Worm (Caenorhabditis elegans) whole organism, young adult: ENCODE measurements around the gene K09E4.4.

Experiments used
- B0035.1 ChIP-seq: sonication (generic microtip); optimal IDR thresholded peaks from 2 replicates; lab custom pipeline; 2016; ENCODE audit warnings: missing genetic modification characterization, mild to moderate bottlenecking, missing compliant biosample characterization, missing genotype, missing genetic modification reagents
- C06A6.2 ChIP-seq: fragments of 200-800 bp; sonication (Bioruptor generic); conservative IDR thresholded peaks from 2 replicates; pipeline ENCODE4 v1.3.6; 2022; ENCODE audit warnings: missing genetic modification characterization, missing compliant biosample characterization
- C17E4.6 ChIP-seq: fragments of 200-800 bp; sonication (Bioruptor generic); IDR thresholded peaks from 2 replicates; pipeline ENCODE4 v1.3.6; 2022; ENCODE audit warnings: missing genetic modification reagents, missing genetic modification characterization, missing compliant biosample characterization
- D2030.7 ChIP-seq: fragments of 200-800 bp; sonication (Bioruptor generic); IDR thresholded peaks from 2 replicates; pipeline ENCODE4 v1.3.6; 2022; ENCODE audit warnings: missing genetic modification reagents, missing genetic modification characterization, missing compliant biosample characterization
- F22D6.2 ChIP-seq: sonication (generic microtip); optimal IDR thresholded peaks from 2 replicates; lab custom pipeline; 2016; ENCODE audit warnings: mild to moderate bottlenecking, missing genetic modification characterization, missing compliant biosample characterization
- F23B12.7 ChIP-seq: sonication (generic microtip); optimal IDR thresholded peaks from 2 replicates; lab custom pipeline; 2017; ENCODE audit warnings: missing genetic modification characterization, mild to moderate bottlenecking, missing compliant biosample characterization, antibody characterized with exemption, moderate library complexity; ENCODE audit not compliant: insufficient read depth
- T07F8.4 ChIP-seq: sonication (generic microtip); optimal IDR thresholded peaks from 2 replicates; lab custom pipeline; 2016; ENCODE audit warnings: mild to moderate bottlenecking, missing genetic modification characterization, moderate library complexity, missing compliant biosample characterization
- Y53G8AR.9 ChIP-seq: fragments of 200-800 bp; sonication (Bioruptor generic); conservative IDR thresholded peaks from 2 replicates; pipeline ENCODE4 v1.3.6; 2022; ENCODE audit warnings: missing genetic modification reagents, missing genetic modification characterization, missing compliant biosample characterization
- Y79H2A.3 ChIP-seq: fragments of 200-800 bp; sonication (Bioruptor generic); conservative IDR thresholded peaks from 2 replicates; pipeline ENCODE4 v1.3.6; 2022; ENCODE audit warnings: missing genetic modification reagents, missing genetic modification characterization, missing compliant biosample characterization
- ZK185.1 ChIP-seq: sonication (generic microtip); optimal IDR thresholded peaks from 2 replicates; lab custom pipeline; 2016; ENCODE audit warnings: mild to moderate bottlenecking, missing genetic modification characterization, missing compliant biosample characterization; ENCODE audit not compliant: poor library complexity, severe bottlenecking
- ama-1 ChIP-seq, 3 experiments: fragments of 150-350 bp in 1 of 3; sonication (generic microtip) in 2 of 3; optimal IDR thresholded peaks; 2 replicates each; lab custom pipeline; 2014 to 2018; ENCODE audit warnings: missing biosample characterization in 2 of 3, missing genetic modification characterization in 2 of 3, missing genetic modification reagents in 2 of 3
- attf-3 ChIP-seq: fragments of 200-800 bp; sonication (Bioruptor generic); conservative IDR thresholded peaks from 2 replicates; pipeline ENCODE4 v1.3.6; 2022; ENCODE audit warnings: missing genetic modification reagents, missing genetic modification characterization, missing compliant biosample characterization
- ceh-100 ChIP-seq: fragments of 200-800 bp; sonication (Bioruptor generic); IDR thresholded peaks from 2 replicates; pipeline ENCODE4 v1.3.6; 2022; ENCODE audit warnings: missing genetic modification reagents, missing genetic modification characterization, missing compliant biosample characterization
- ceh-40 ChIP-seq: fragments of 200-800 bp; sonication (Bioruptor generic); IDR thresholded peaks from 2 replicates; pipeline ENCODE4 v1.3.6; 2022; ENCODE audit warnings: missing genetic modification characterization, missing compliant biosample characterization
- ceh-79 ChIP-seq: sonication (generic microtip); optimal IDR thresholded peaks from 2 replicates; lab custom pipeline; 2017; ENCODE audit warnings: mild to moderate bottlenecking, missing genetic modification characterization, missing compliant biosample characterization
- dox-1 ChIP-seq: fragments of 200-800 bp; sonication (Bioruptor generic); IDR thresholded peaks from 2 replicates; pipeline ENCODE4 v1.3.6; 2022; ENCODE audit warnings: missing genetic modification reagents, missing genetic modification characterization, missing compliant biosample characterization
- ets-4 ChIP-seq: fragments of 200-800 bp; sonication (Bioruptor generic); optimal IDR thresholded peaks from 2 replicates; lab custom pipeline; 2018; ENCODE audit warnings: mild to moderate bottlenecking, missing genetic modification characterization, missing compliant biosample characterization
- fkh-3 ChIP-seq: sonication (generic microtip); optimal IDR thresholded peaks from 2 replicates; lab custom pipeline; 2016; ENCODE audit warnings: mild to moderate bottlenecking, missing genetic modification characterization, missing compliant biosample characterization
- him-1 ChIP-seq: sonication (generic microtip); optimal IDR thresholded peaks from 2 replicates; lab custom pipeline; 2016; ENCODE audit warnings: missing genotype, missing genetic modification reagents, missing genetic modification characterization, missing compliant biosample characterization
- hmg-1.2 ChIP-seq: fragments of 200-800 bp; sonication (Bioruptor generic); IDR thresholded peaks from 2 replicates; pipeline ENCODE4 v1.3.6; 2022; ENCODE audit warnings: missing genetic modification reagents, missing genetic modification characterization, missing compliant biosample characterization
- lir-1 ChIP-seq: fragments of 200-800 bp; sonication (Bioruptor generic); conservative IDR thresholded peaks from 2 replicates; pipeline ENCODE4 v1.3.6; 2022; ENCODE audit warnings: missing genetic modification reagents, missing genetic modification characterization, missing compliant biosample characterization
- madf-3 ChIP-seq: fragments of 200-800 bp; sonication (Bioruptor generic); IDR thresholded peaks from 2 replicates; pipeline ENCODE4 v1.3.6; 2022; ENCODE audit warnings: missing genetic modification reagents, missing genetic modification characterization, missing compliant biosample characterization
- nfya-2 ChIP-seq: fragments of 200-800 bp; sonication (Bioruptor generic); IDR thresholded peaks from 2 replicates; pipeline ENCODE4 v1.3.6; 2022; ENCODE audit warnings: missing genetic modification reagents, missing genetic modification characterization, missing compliant biosample characterization
- nfyb-1 ChIP-seq: fragments of 200-800 bp; sonication (Bioruptor generic); IDR thresholded peaks from 2 replicates; pipeline ENCODE4 v1.3.6; 2022; ENCODE audit warnings: missing genetic modification reagents, missing genetic modification characterization, missing compliant biosample characterization
- nhr-120 ChIP-seq: fragments of 200-800 bp; sonication (Bioruptor generic); IDR thresholded peaks from 2 replicates; pipeline ENCODE4 v1.3.6; 2022; ENCODE audit warnings: missing genetic modification characterization, missing compliant biosample characterization
- nhr-27 ChIP-seq: fragments of 200-800 bp; sonication (Bioruptor generic); optimal IDR thresholded peaks from 2 replicates; lab custom pipeline; 2018; ENCODE audit warnings: mild to moderate bottlenecking, missing genetic modification characterization, moderate library complexity, missing compliant biosample characterization
- nhr-80 ChIP-seq: sonication (generic microtip); optimal IDR thresholded peaks from 2 replicates; lab custom pipeline; 2016; ENCODE audit warnings: missing genetic modification characterization, missing compliant biosample characterization
- pbrm-1 ChIP-seq: fragments of 200-800 bp; sonication (Bioruptor generic); IDR thresholded peaks from 2 replicates; pipeline ENCODE4 v1.3.6; 2022; ENCODE audit warnings: missing genetic modification reagents, missing genetic modification characterization, missing compliant biosample characterization
- repo-1 ChIP-seq: sonication (generic microtip); optimal IDR thresholded peaks from 2 replicates; lab custom pipeline; 2017; ENCODE audit warnings: mild to moderate bottlenecking, missing genetic modification characterization, missing compliant biosample characterization
- snpc-4 ChIP-seq, 5 experiments: fragments of 150-350 bp in 1 of 5; sonication (generic microtip) in 4 of 5; optimal IDR thresholded peaks; 2 replicates each; lab custom pipeline; 2014 to 2018; ENCODE audit warnings: missing genetic modification characterization in 5 of 5, missing biosample characterization in 3 of 5, antibody characterized with exemption in 2 of 5, mild to moderate bottlenecking in 2 of 5, missing compliant biosample characterization in 2 of 5, missing genotype in 2 of 5, moderate library complexity in 2 of 5, missing genetic modification reagents in 1 of 5
- somi-1 ChIP-seq: fragments of 200-800 bp; sonication (Bioruptor generic); optimal IDR thresholded peaks from 2 replicates; lab custom pipeline; 2018; ENCODE audit warnings: mild to moderate bottlenecking, missing genetic modification characterization, missing compliant biosample characterization
- tbx-9 ChIP-seq: sonication (generic microtip); optimal IDR thresholded peaks from 2 replicates; lab custom pipeline; 2016; ENCODE audit warnings: borderline replicate concordance, missing genetic modification characterization, inconsistent platforms, missing compliant biosample characterization
- tlf-1 ChIP-seq: fragments of 200-800 bp; sonication (Bioruptor generic); optimal IDR thresholded peaks from 2 replicates; lab custom pipeline; 2018; ENCODE audit warnings: mild to moderate bottlenecking, missing genetic modification characterization, missing compliant biosample characterization
- unc-130 ChIP-seq: sonication (generic microtip); optimal IDR thresholded peaks from 2 replicates; lab custom pipeline; 2016; ENCODE audit warnings: missing genetic modification reagents, missing genetic modification characterization, missing compliant biosample characterization
- zim-3 ChIP-seq: sonication (generic microtip); optimal IDR thresholded peaks from 2 replicates; lab custom pipeline; 2017; ENCODE audit warnings: mild to moderate bottlenecking, missing genetic modification characterization, moderate library complexity, missing compliant biosample characterization

Gene K09E4.4

DNA sequence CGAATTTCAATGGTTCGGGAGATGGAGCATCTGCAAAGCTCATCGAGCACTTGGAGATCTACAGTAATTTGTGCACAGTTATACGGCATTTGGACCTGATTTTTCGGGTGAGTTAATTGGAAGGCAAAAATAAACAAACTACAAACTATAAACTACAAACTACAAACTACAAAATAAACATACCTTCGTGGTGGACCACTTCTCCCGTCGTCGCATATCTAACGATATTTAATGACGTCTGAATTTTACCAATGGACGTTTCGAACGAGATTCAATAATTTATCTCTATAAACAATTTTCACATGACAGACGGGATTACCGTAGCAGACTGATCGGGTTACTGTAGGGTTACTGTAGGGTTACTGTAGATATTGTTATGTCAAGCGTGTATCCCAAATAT lies 15.8 kb downstream of the K09E4.4 start:
- TF ChIP-seq hmg-1.2 (GFP tag; lab: Robert Waterston, UW) (no peak), T07F8.4 (tag; lab: Kevin White, UChicago) (no peak), C06A6.2 (GFP tag; lab: Robert Waterston, UW) (no peak), Y79H2A.3 (GFP tag; lab: Robert Waterston, UW) (no peak), ets-4 (GFP tag; lab: Kevin White, UChicago) (no peak), nhr-120 (GFP tag; lab: Robert Waterston, UW) (no peak), nfyb-1 (GFP tag; lab: Robert Waterston, UW) (no peak)

DNA sequence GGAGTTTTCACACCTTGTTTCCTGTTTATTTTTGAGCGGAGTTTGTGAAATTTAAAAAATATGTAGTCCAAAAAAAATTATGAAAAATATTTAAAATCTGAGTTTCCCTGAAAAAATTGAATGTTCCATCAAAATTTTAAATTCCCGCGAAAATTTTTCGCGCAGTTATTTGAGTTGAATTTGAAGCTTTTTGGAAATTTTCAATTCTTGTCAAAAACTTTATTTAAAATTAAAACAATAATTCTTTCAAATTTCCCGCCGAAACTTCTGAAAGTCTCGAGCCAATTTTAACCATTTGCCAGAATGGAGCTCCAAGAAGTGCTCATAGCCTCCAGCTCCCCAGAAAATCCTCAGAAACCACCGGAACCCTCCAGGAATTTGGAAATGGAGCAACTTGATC lies 17.5 kb downstream of the K09E4.4 start, which contains the start of gene gur-4:
gur-4 (plus strand) TSS at position 301 of the 400 bp plus-strand sequence.
- TF ChIP-seq nhr-80 (tag; lab: Kevin White, UChicago) (no peak), attf-3 (GFP tag; lab: Robert Waterston, UW) (no peak), ceh-100 (no peak), unc-130 (GFP tag; lab: Kevin White, UChicago) (no peak), C17E4.6 (GFP tag; lab: Robert Waterston, UW) (no peak), ceh-40 (GFP tag; lab: Robert Waterston, UW) (no peak)

DNA sequence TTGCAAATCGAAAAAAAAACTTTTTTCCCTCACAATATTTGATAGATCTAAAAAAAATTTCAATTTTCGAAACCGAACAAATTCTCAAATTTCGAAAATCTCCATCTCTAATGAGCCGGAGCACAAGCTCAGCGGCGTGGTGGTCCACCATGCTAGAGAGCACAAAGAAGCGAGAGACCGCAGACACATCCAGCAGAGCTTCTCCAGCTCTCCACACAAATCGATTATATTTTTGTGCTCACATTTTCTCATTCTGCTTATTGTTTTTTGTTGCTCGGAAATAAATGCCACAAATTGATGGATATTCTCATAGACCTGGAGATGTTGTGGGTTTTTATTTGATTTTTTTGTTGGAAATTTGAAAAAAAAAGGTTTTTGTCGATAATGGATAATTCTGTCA lies 19.9 kb downstream of the K09E4.4 start:
- TF ChIP-seq unc-130 (GFP tag; lab: Kevin White, UChicago) (no peak), hmg-1.2 (GFP tag; lab: Robert Waterston, UW) (peak; percentile 37; the same call in 1 of the 2 replicates), him-1 (tag; lab: Kevin White, UChicago) (no peak)

DNA sequence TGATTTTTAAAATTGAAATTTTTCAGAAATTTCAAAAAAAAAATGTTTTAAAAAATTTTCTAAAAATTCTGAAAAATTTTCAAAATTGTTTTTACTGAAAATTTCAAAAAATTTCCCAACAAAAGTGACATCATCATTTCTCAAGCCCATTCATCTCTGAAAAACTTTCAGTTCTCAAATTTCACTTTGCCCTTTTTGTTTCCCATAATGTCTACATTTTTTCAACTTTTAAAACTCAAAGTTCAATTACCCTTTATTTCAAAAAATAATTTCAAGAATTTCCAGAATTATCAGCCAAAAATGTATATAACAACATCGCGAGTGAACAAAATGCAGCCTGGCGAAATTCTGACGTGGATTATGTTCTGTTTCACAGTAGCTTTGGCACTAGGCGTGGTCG lies 21.0 kb downstream of the K09E4.4 start, which contains the start of gene bkip-1:
bkip-1 (plus strand) TSS at position 301 of the 400 bp plus-strand sequence.
- no peak for TF ChIP-seq ceh-40 (GFP tag; lab: Robert Waterston, UW)
- no peak for TF ChIP-seq B0035.1
- no peak for TF ChIP-seq F23B12.7 (tag; lab: Kevin White, UChicago)
- no peak for TF ChIP-seq tlf-1 (GFP tag; lab: Kevin White, UChicago)
- TF ChIP-seq ZK185.1: no peak
- TF ChIP-seq madf-3 (GFP tag; lab: Robert Waterston, UW): no peak
- TF ChIP-seq somi-1: no peak
- no peak for TF ChIP-seq dox-1 (GFP tag; lab: Robert Waterston, UW)
- no peak for TF ChIP-seq nfya-2 (GFP tag; lab: Robert Waterston, UW)
- TF ChIP-seq, all 124 proteins: peak for 0

DNA sequence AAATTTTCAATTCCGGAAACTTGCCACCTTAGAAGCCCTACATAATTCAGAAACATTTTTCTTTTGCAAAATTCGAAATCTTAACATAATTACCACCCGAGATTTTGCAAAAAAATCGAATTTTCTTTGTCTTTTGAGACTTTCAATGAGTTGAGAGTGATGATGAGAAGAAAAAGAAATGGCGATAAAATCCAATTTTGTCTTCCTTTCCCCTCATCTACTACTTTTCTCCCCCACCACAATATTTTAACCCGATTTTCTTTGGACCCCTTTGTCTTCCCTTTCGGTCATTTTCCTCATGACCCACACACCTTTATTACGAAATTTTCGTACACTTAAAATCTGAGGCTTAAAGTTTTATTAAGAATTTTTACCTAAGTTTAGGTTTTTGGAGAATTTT lies 23.6 kb downstream of the K09E4.4 start:
- TF ChIP-seq fkh-3 (tag; lab: Kevin White, UChicago) (no peak), pbrm-1 (GFP tag; lab: Robert Waterston, UW) (no peak), D2030.7 (GFP tag; lab: Robert Waterston, UW) (no peak), repo-1 (no peak), nhr-27 (tag; lab: Kevin White, UChicago) (no peak), zim-3 (tag; lab: Kevin White, UChicago) (no peak)
- TF ChIP-seq, all 124 proteins: peak for 0

DNA sequence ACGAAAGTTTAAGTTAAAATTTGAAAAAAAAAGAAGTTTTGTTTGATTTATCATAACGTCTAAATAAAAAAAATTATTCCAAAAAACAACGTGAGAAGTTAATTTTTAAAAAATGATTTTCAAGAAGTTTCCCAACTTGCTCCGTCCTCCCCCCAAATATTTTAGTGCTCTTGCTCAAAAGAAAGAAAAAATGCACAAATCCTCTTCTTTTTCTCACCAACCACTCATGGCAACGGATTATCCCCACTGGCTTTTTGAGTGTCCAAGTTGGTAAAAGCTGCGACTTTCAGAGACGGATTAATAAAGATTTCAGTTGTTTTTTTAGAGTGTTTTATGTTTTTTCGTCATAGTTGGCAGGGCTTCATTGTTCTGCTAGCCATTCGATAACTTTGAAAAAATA lies 24.4 kb downstream of the K09E4.4 start, which contains the start of gene Y39G8C.2:
Y39G8C.2 (minus strand) TSS at position 101 of the 400 bp plus-strand sequence.
- no peak for TF ChIP-seq lir-1 (GFP tag; lab: Robert Waterston, UW)
- TF ChIP-seq tlf-1 (GFP tag; lab: Kevin White, UChicago): no peak
- TF ChIP-seq ceh-79 (tag; lab: Kevin White, UChicago): no peak
- no peak for TF ChIP-seq him-1 (tag; lab: Kevin White, UChicago)
- no peak for TF ChIP-seq snpc-4 (GFP tag; optimal IDR thresholded peaks at IDR 0.05; lab: Kevin White, UChicago)
- no peak for TF ChIP-seq snpc-4 (tag; optimal IDR thresholded peaks at IDR 0.05; lab: Kevin White, UChicago)
- TF ChIP-seq Y79H2A.3 (GFP tag; lab: Robert Waterston, UW): no peak
- no peak for TF ChIP-seq F22D6.2
- TF ChIP-seq ama-1 (optimal IDR thresholded peaks at IDR 0.05; lab: Kevin White, UChicago): no peak
- TF ChIP-seq ama-1 (GFP tag; optimal IDR thresholded peaks at IDR 0.05; lab: Kevin White, UChicago): no peak
- TF ChIP-seq C06A6.2 (GFP tag; lab: Robert Waterston, UW): no peak
- no peak for TF ChIP-seq Y53G8AR.9 (GFP tag; lab: Robert Waterston, UW)
- TF ChIP-seq tbx-9: no peak
- no peak for TF ChIP-seq ets-4 (GFP tag; lab: Kevin White, UChicago)
